Fruit fly (Drosophila melanogaster): ENCODE results near the gene Gr28b.

Gr28b gene

dm6 chr2L:7433957-7434736 is 27.9 kb downstream of the Gr28b start (continued):
- no peak for TF ChIP-seq Scr (GFP tag; IDR thresholded peaks at IDR 0.05; ENCODE audit: partially characterized antibody)
- no peak for TF ChIP-seq trh (GFP tag; optimal IDR thresholded peaks at IDR 0.05)
- peak; percentile 82 for TF ChIP-seq vvl (GFP tag; IDR thresholded peaks at IDR 0.05)
- no peak for TF ChIP-seq nerfin-1 (tag; optimal IDR thresholded peaks at IDR 0.05)
- peak; percentile 36 for TF ChIP-seq lilli (GFP tag; optimal IDR thresholded peaks at IDR 0.05)
- no peak for TF ChIP-seq yki (optimal IDR thresholded peaks at IDR 0.05)
- peak; percentile 88 for TF ChIP-seq CG12769 (tag; optimal IDR thresholded peaks at IDR 0.05)
- TF ChIP-seq C15 (GFP tag; IDR thresholded peaks at IDR 0.05): peak; percentile 75; the same call in 2 of the 3 replicates
- peak; percentile 51; the same call in 1 of the 2 replicates for TF ChIP-seq CG32767 (GFP tag; IDR thresholded peaks at IDR 0.05)
- peak; percentile 63 for TF ChIP-seq CG8388 (GFP tag; optimal IDR thresholded peaks at IDR 0.05)
- peak; percentile 84 for TF ChIP-seq CG32532 (GFP tag; IDR thresholded peaks at IDR 0.05)
- no peak for TF ChIP-seq CG6254 (GFP tag; optimal IDR thresholded peaks at IDR 0.05)
- peak; percentile 46 for TF ChIP-seq mam (GFP tag; optimal IDR thresholded peaks at IDR 0.05)
- TF ChIP-seq Pdp1 (GFP tag; optimal IDR thresholded peaks at IDR 0.05): peak; percentile 14 to 31
- peak; percentile 23 for TF ChIP-seq Fer2 (tag; optimal IDR thresholded peaks at IDR 0.05)
- no peak for TF ChIP-seq Nf-YC (tag; optimal IDR thresholded peaks at IDR 0.05)
- TF ChIP-seq CG1602 (GFP tag; optimal IDR thresholded peaks at IDR 0.05): peak; percentile 13
- TF ChIP-seq esg (GFP tag; conservative IDR thresholded peaks at IDR 0.05): peak; percentile 79
- TF ChIP-seq CG17359 (tag; optimal IDR thresholded peaks at IDR 0.05): peak; percentile 46
- TF ChIP-seq B-H1 (GFP tag; IDR thresholded peaks at IDR 0.05): peak; percentile 71
- no peak for TF ChIP-seq h (optimal IDR thresholded peaks at IDR 0.05)
- 0 out of 3 replicates have a peak, but pooled peaks have one; percentile 46 for TF ChIP-seq CG11093 (GFP tag; IDR thresholded peaks at IDR 0.05)
- TF ChIP-seq zen (tag; optimal IDR thresholded peaks at IDR 0.05): no peak
- no peak for TF ChIP-seq az2 (GFP tag; optimal IDR thresholded peaks at IDR 0.05)
- TF ChIP-seq gem (tag; optimal IDR thresholded peaks at IDR 0.05): peak; percentile 89
- TF ChIP-seq CG10321 (GFP tag; IDR thresholded peaks at IDR 0.05): peak; percentile 46; the same call in 1 of the 2 replicates
- no peak for TF ChIP-seq Optix (GFP tag; IDR thresholded peaks at IDR 0.05)
- peak; percentile 44 for TF ChIP-seq CG18262 (tag; optimal IDR thresholded peaks at IDR 0.05)
- TF ChIP-seq CG17385 (GFP tag; optimal IDR thresholded peaks at IDR 0.05): peak; percentile 79
- peak; percentile 63 for TF ChIP-seq CG17328 (GFP tag; IDR thresholded peaks at IDR 0.05)
- TF ChIP-seq CG6854 (GFP tag; optimal IDR thresholded peaks at IDR 0.05): peak; percentile 75
- TF ChIP-seq klu (GFP tag; IDR thresholded peaks at IDR 0.05): peak; percentile 81
- TF ChIP-seq danr (GFP tag; IDR thresholded peaks at IDR 0.05): peak; percentile 43; the same call in 1 of the 2 replicates
- TF ChIP-seq CG4730 (GFP tag; IDR thresholded peaks at IDR 0.05): peak; percentile 30; the same call in 1 of the 2 replicates
- peak; percentile 89 for TF ChIP-seq tgo (GFP tag; IDR thresholded peaks at IDR 0.05)
- TF ChIP-seq D19A (tag; optimal IDR thresholded peaks at IDR 0.05): peak; percentile 73
- TF ChIP-seq E2f2 (GFP tag; IDR thresholded peaks at IDR 0.05): peak; percentile 66
- TF ChIP-seq HLH3B (GFP tag; IDR thresholded peaks at IDR 0.05): peak; percentile 85
- TF ChIP-seq CG3281 (GFP tag; optimal IDR thresholded peaks at IDR 0.05): peak; percentile 74
- no peak for TF ChIP-seq Dip2 (GFP tag; IDR thresholded peaks at IDR 0.05)
- TF ChIP-seq CG9876 (GFP tag; optimal IDR thresholded peaks at IDR 0.05): no peak
- TF ChIP-seq caup (GFP tag; optimal IDR thresholded peaks at IDR 0.05; ENCODE audit: severe bottlenecking): peak; percentile 78
- no peak for TF ChIP-seq usp (GFP tag; optimal IDR thresholded peaks at IDR 0.05)
- peak; percentile 73 for TF ChIP-seq sug (tag; optimal IDR thresholded peaks at IDR 0.05)
- TF ChIP-seq Fer1 (GFP tag; optimal IDR thresholded peaks at IDR 0.05): peak; percentile 72
- TF ChIP-seq ap (GFP tag; IDR thresholded peaks at IDR 0.05): peak; percentile 56; the same call in 1 of the 2 replicates
- peak; percentile 94 for TF ChIP-seq slbo (GFP tag; IDR thresholded peaks at IDR 0.05)
- no peak for TF ChIP-seq CG8944 (GFP tag; optimal IDR thresholded peaks at IDR 0.05)
- peak; percentile 83 for TF ChIP-seq Poxn (GFP tag; IDR thresholded peaks at IDR 0.05)
- peak; percentile 88 for TF ChIP-seq seq (GFP tag; IDR thresholded peaks at IDR 0.05)
